Worm (Caenorhabditis elegans) whole organism, young adult: ENCODE measurements around the gene fbxa-69.

ENCODE experiments used
- F33H1.4 ChIP-seq: fragments of 200-800 bp; sonication (Bioruptor generic); IDR thresholded peaks from 2 replicates; pipeline ENCODE4 v1.3.6; 2022; ENCODE audit warnings: missing genetic modification reagents, missing genetic modification characterization, missing compliant biosample characterization
- ama-1 ChIP-seq, 3 experiments: fragments of 150-350 bp in 1 of 3; sonication (generic microtip) in 2 of 3; optimal IDR thresholded peaks; 2 replicates each; lab custom pipeline; 2014 to 2018; ENCODE audit warnings: missing biosample characterization in 2 of 3, missing genetic modification characterization in 2 of 3, missing genetic modification reagents in 2 of 3
- hlh-26 ChIP-seq: fragments of 200-800 bp; sonication (Bioruptor generic); conservative IDR thresholded peaks from 2 replicates; pipeline ENCODE4 v1.3.6; 2022; ENCODE audit warnings: missing genetic modification reagents, missing genetic modification characterization, missing compliant biosample characterization
- hmg-20 ChIP-seq: fragments of 200-800 bp; sonication (Bioruptor generic); IDR thresholded peaks from 2 replicates; pipeline ENCODE4 v1.3.6; 2022; ENCODE audit warnings: missing genetic modification reagents, missing genetic modification characterization, missing compliant biosample characterization
- let-607 ChIP-seq, 2 experiments: fragments of 200-800 bp in 1 of 2; sonication (Bioruptor generic) in 1 of 2; sonication (generic microtip) in 1 of 2; optimal IDR thresholded peaks; 2 replicates each; lab custom pipeline; 2016 to 2018; ENCODE audit warnings: mild to moderate bottlenecking in 2 of 2, missing compliant biosample characterization in 2 of 2, missing genetic modification characterization in 2 of 2, moderate library complexity in 2 of 2, missing genotype in 1 of 2
- lin-35 ChIP-seq, 3 experiments: fragments of 150-350 bp in 2 of 3; sonication (generic microtip) in 1 of 3; optimal IDR thresholded peaks; 2 replicates each; lab custom pipeline; 2014 to 2018; ENCODE audit warnings: missing biosample characterization in 3 of 3, missing genetic modification characterization in 3 of 3, missing genetic modification reagents in 3 of 3
- nhr-90 ChIP-seq: sonication (generic microtip); optimal IDR thresholded peaks from 2 replicates; lab custom pipeline; 2016; ENCODE audit warnings: missing genotype, mild to moderate bottlenecking, missing genetic modification characterization, missing compliant biosample characterization
- rpc-1 ChIP-seq, 2 experiments: fragments of 150-350 bp in 1 of 2; sonication (generic microtip) in 1 of 2; optimal IDR thresholded peaks; 2 replicates each; lab custom pipeline; 2014 to 2018; ENCODE audit warnings: missing biosample characterization in 1 of 2, missing genetic modification characterization in 1 of 2, missing genetic modification reagents in 1 of 2, missing genotype in 1 of 2
- snpc-4 ChIP-seq, 5 experiments: fragments of 150-350 bp in 1 of 5; sonication (generic microtip) in 4 of 5; optimal IDR thresholded peaks; 2 replicates each; lab custom pipeline; 2014 to 2018; ENCODE audit warnings: missing genetic modification characterization in 5 of 5, missing biosample characterization in 3 of 5, antibody characterized with exemption in 2 of 5, mild to moderate bottlenecking in 2 of 5, missing compliant biosample characterization in 2 of 5, missing genotype in 2 of 5, moderate library complexity in 2 of 5, missing genetic modification reagents in 1 of 5
- unc-130 ChIP-seq: sonication (generic microtip); optimal IDR thresholded peaks from 2 replicates; lab custom pipeline; 2016; ENCODE audit warnings: missing genetic modification reagents, missing genetic modification characterization, missing compliant biosample characterization

- no peak for TF ChIP-seq ama-1 (optimal IDR thresholded peaks at IDR 0.05; lab: Kevin White, UChicago)
- TF ChIP-seq ama-1 (GFP tag; optimal IDR thresholded peaks at IDR 0.05; lab: Kevin White, UChicago), result no peak
- TF ChIP-seq unc-130, result no peak
- TF ChIP-seq F33H1.4, result no peak
- no peak for TF ChIP-seq nhr-90
- no peak for TF ChIP-seq lin-35 (GFP tag; optimal IDR thresholded peaks at IDR 0.05; lab: Kevin White, UChicago)
- no peak for TF ChIP-seq let-607 (tag; optimal IDR thresholded peaks at IDR 0.05; lab: Kevin White, UChicago)
- TF ChIP-seq hmg-20 (GFP tag; lab: Robert Waterston, UW), result no peak
- no peak for TF ChIP-seq hlh-26 (GFP tag; lab: Robert Waterston, UW)
- TF ChIP-seq rpc-1 (optimal IDR thresholded peaks at IDR 0.05; lab: Kevin White, UChicago), result no peak
- TF ChIP-seq rpc-1 (tag; optimal IDR thresholded peaks at IDR 0.05; lab: Kevin White, UChicago), result no peak
- TF ChIP-seq snpc-4 (GFP tag; optimal IDR thresholded peaks at IDR 0.05; lab: Kevin White, UChicago), result no peak
- no peak for TF ChIP-seq snpc-4 (tag; optimal IDR thresholded peaks at IDR 0.05; lab: Kevin White, UChicago)
Measured at ce11 chrV:15779128-15779729, 36.5 kb downstream of the fbxa-69 start, which contains the start of the genes nhr-285 and irld-52.
